Worm (Caenorhabditis elegans): ENCODE results near the gene ZK380.6.

ZK380.6 gene

ce11 chrX:1651668-1652067 lies 2.6 kb upstream of the ZK380.6 start, which contains the start of gene ZK380.4:
ZK380.4 (minus strand) TSS chrX:1651994.
- TF ChIP-seq ztf-28 (GFP tag; IDR thresholded peaks at IDR 0.05) (no peak), ceh-91 (GFP tag; IDR thresholded peaks at IDR 0.05) (no peak), unc-130 (GFP tag; optimal IDR thresholded peaks at IDR 0.05) (no peak), tlf-1 (GFP tag; optimal IDR thresholded peaks at IDR 0.05) (no peak), B0035.1 (tag; optimal IDR thresholded peaks at IDR 0.05) (no peak), ceh-40 (GFP tag; IDR thresholded peaks at IDR 0.05) (no peak), repo-1 (tag; optimal IDR thresholded peaks at IDR 0.05) (no peak), ama-1 (optimal IDR thresholded peaks at IDR 0.05) (no peak), ama-1 (GFP tag; optimal IDR thresholded peaks at IDR 0.05) (no peak), lin-40 (tag; optimal IDR thresholded peaks at IDR 0.05) (no peak), sdz-38 (tag; optimal IDR thresholded peaks at IDR 0.05) (no peak), let-607 (tag; optimal IDR thresholded peaks at IDR 0.05) (no peak), mel-28 (tag; optimal IDR thresholded peaks at IDR 0.05; ENCODE audit: borderline replicate concordance) (no peak), sea-2 (GFP tag; IDR thresholded peaks at IDR 0.05) (no peak)

DNA sequence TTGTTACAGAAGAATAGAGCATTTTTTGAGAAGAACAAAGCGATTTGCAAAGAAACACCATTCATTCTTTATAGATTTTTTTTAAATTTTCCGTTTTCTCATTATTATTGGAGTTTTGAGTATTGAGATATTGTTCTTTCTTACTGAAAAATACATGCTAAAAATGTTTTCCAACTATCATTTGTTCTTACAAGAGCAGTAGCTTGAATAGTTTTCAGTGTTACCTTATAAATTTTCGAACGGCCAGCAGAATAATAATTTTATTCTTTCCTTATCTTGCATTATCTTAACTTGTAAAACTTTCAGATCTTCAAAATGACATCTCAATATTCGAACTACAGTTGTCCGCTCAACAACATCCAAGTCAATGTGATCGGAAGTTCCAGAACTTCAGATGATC lies 961 bp downstream of the ZK380.6 start, which contains the start of gene tbx-32:
Gene tbx-32, plus strand, starts transcription at position 301 of the 400 bp plus-strand sequence.
- no peak for TF ChIP-seq lir-1 (GFP tag; conservative IDR thresholded peaks at IDR 0.05)
- no peak for TF ChIP-seq snpc-4 (GFP tag; optimal IDR thresholded peaks at IDR 0.05)
- no peak for TF ChIP-seq snpc-4 (tag; optimal IDR thresholded peaks at IDR 0.05)
- no peak for TF ChIP-seq athp-1 (tag; optimal IDR thresholded peaks at IDR 0.05)
- no peak for TF ChIP-seq attf-3 (GFP tag; conservative IDR thresholded peaks at IDR 0.05)

DNA sequence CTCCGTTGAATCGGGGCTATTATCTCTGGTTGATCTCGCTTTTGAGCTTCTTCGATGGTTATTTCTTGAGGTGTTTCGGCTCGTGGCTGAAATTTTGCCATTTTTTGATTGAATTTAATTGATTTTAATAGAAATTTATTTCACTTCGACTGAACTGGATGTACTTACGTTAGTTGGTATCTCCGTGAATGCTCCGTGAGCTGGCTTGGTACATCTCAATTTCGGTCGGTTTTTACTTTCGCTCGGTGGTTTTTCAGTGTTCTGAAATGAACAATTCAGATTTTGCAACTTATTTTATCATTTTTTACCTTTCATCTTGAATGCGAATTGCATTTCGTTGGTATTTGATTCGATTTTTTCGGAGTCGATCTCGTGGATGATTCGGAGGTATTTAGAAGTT lies 10.7 kb downstream of the ZK380.6 start, which contains the start of gene R09H3.2:
Gene R09H3.2, minus strand, starts transcription at position 101 of the 400 bp plus-strand sequence.
- no peak for TF ChIP-seq ama-1 (optimal IDR thresholded peaks at IDR 0.05)
- TF ChIP-seq ama-1 (GFP tag; optimal IDR thresholded peaks at IDR 0.05): no peak
- no peak for TF ChIP-seq F23B12.7 (tag; optimal IDR thresholded peaks at IDR 0.05; ENCODE audit: insufficient read depth)
- TF ChIP-seq ztf-18 (tag; optimal IDR thresholded peaks at IDR 0.05): no peak
- no peak for TF ChIP-seq B0019.2 (GFP tag; conservative IDR thresholded peaks at IDR 0.05)

- TF ChIP-seq madf-10 (tag; optimal IDR thresholded peaks at IDR 0.05) (no peak), die-1 (tag; optimal IDR thresholded peaks at IDR 0.05) (no peak), F10E7.11 (tag; optimal IDR thresholded peaks at IDR 0.05) (no peak), zfh-2 (GFP tag; conservative IDR thresholded peaks at IDR 0.05) (no peak), Y67H2A.10 (GFP tag; conservative IDR thresholded peaks at IDR 0.05) (no peak), Y53G8AR.9 (GFP tag; conservative IDR thresholded peaks at IDR 0.05) (no peak), ekl-4 (GFP tag; IDR thresholded peaks at IDR 0.05) (no peak), pha-4 (tag; optimal IDR thresholded peaks at IDR 0.05) (no peak), ztf-6 (GFP tag; IDR thresholded peaks at IDR 0.05) (no peak)
These were observed 12.8 kb downstream of the ZK380.6 start for ce11 chrX:1667056-1667455.

DNA sequence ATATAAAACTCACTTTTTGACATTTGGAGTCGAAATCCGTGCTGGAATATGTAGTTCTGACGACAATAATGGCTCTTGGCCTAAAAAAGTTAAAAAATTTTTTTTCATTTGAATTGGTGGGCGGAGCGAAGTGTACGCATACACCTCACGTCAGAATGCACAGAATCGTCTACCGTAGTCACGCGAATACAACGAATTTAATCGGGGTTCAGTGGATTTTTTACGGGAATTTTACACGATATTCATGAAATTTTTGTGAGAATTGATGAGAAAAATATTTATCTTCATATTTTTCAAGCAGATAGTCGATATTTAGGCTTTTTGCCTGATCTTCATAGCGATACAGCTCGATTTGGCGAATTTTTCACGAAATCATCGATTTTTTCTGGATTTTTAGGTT lies 14.5 kb downstream of the ZK380.6 start, which contains the start of gene R09H3.3:
Gene R09H3.3, minus strand, starts transcription at position 101 of the 400 bp plus-strand sequence.
- TF ChIP-seq F57C9.4 (tag; optimal IDR thresholded peaks at IDR 0.05) (no peak), attf-5 (GFP tag; optimal IDR thresholded peaks at IDR 0.05) (no peak), F55B11.4 (tag; optimal IDR thresholded peaks at IDR 0.05; ENCODE audit: borderline replicate concordance, insufficient read depth) (no peak), F49E8.2 (tag; optimal IDR thresholded peaks at IDR 0.05; ENCODE audit: insufficient read depth) (no peak)
